Worm (Caenorhabditis elegans) whole organism, mixed stage, embryonic: ENCODE data around the gene F56B6.6.

ENCODE experiments used
- elt-1 ChIP-seq: sonication (generic microtip); optimal IDR thresholded peaks from 2 replicates; lab custom pipeline; 2017; ENCODE audit warnings: missing genetic modification characterization, mild to moderate bottlenecking, missing compliant biosample characterization, antibody characterized with exemption, moderate library complexity, borderline replicate concordance; ENCODE audit not compliant: insufficient read depth
- nhr-12 ChIP-seq: fragments of 150-350 bp; optimal IDR thresholded peaks from 2 replicates; lab custom pipeline; 2014; ENCODE audit warnings: missing biosample characterization, missing genetic modification characterization
- nhr-76 ChIP-seq: sonication (generic microtip); optimal IDR thresholded peaks from 2 replicates; lab custom pipeline; 2017; ENCODE audit warnings: missing biosample characterization, missing genetic modification characterization
- zip-8 ChIP-seq: fragments of 150-350 bp; optimal IDR thresholded peaks from 2 replicates; lab custom pipeline; 2014; ENCODE audit warnings: missing biosample characterization, missing genetic modification characterization

DNA sequence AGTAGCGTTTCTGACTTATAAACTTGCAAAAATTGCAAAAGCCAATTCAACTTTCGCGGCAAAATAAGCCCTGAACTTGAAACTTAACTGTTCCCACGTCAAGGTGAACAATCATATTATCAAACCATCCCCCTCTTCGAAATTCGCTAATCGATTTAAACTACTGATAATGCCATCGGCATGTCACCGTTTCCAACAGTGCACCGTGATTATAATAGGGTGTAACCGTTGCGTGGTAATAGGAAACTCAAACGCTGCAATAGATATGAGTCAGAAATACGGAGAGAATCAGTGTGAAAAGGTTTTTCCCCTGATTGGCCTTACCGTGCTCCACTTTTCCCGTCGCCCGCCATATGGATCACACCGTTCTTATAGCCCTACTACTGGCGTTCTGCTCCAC is 31.9 kb downstream of the F56B6.6 start:
- TF ChIP-seq nhr-12 (tag; lab: Kevin White, UChicago) (no peak), elt-1 (tag; lab: Kevin White, UChicago) (no peak), zip-8 (tag; lab: Kevin White, UChicago) (no peak), nhr-76 (tag; lab: Kevin White, UChicago) (no peak)
